Fruit fly (Drosophila melanogaster): ENCODE measurements around the gene Wdr24.

The Wdr24 gene

DNA sequence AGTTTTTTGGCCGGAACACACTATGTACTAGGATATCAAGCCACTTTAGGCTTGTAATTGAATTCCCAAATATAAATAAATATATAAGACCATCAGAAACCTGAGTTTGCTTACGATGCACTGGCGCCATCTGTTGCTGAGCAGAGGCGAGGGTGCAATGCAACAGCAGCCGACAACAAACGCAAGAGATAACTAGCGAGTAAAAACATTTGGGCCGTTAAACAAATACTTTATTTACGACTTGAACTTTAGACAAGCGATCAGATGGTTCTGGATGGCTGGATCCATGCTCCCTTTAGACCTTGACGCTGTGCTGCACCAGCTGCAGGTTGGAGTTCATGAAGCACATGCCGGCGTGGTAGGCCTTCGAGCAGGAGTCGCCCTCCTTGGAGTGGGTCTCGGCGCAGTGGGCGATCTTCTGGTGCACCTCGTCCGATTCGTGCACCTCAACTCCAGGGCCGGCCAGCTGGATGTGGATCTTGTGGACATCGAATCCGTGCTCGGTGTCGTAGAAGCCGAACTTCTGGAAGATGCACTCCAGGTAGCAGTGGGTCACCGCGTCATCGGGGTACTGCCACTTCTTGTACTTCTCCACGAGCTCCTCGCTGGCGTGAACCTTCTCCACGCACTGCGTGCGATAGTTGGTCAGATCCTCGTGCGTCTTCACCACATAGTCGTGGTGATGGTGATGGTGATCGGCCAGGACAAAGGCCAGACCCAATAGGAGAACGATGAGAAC lies 28.7 kb downstream of the Wdr24 start (continued):
- TF ChIP-seq CG18262 (tag; optimal IDR thresholded peaks at IDR 0.05) (peak; percentile 9), bsh (GFP tag; optimal IDR thresholded peaks at IDR 0.05) (peak in 1 of 2 experiments; percentile 1), Fer3 (tag; optimal IDR thresholded peaks at IDR 0.05) (no peak), Med (GFP tag) (peak; percentile 48), Dad (GFP tag; optimal IDR thresholded peaks at IDR 0.05) (no peak), Lpt (GFP tag; optimal IDR thresholded peaks at IDR 0.05) (peak; percentile 93), CG6254 (GFP tag; optimal IDR thresholded peaks at IDR 0.05) (peak; percentile 3), CG5953 (GFP tag; IDR thresholded peaks at IDR 0.05) (no peak), CG10979 (tag; optimal IDR thresholded peaks at IDR 0.05) (peak; percentile 71), CG4424 (GFP tag; optimal IDR thresholded peaks at IDR 0.05) (no peak), h (optimal IDR thresholded peaks at IDR 0.05) (peak; percentile 70), bigmax (GFP tag; optimal IDR thresholded peaks at IDR 0.05) (no peak), CG8944 (GFP tag; optimal IDR thresholded peaks at IDR 0.05) (no peak), CG10209 (GFP tag; optimal IDR thresholded peaks at IDR 0.05) (no peak), sim (GFP tag; IDR thresholded peaks at IDR 0.05) (no peak), Aef1 (GFP tag; IDR thresholded peaks at IDR 0.05) (no peak), br (optimal IDR thresholded peaks at IDR 0.05) (no peak), CG11504 (tag; optimal IDR thresholded peaks at IDR 0.05) (peak; percentile 1), dysf (GFP tag; IDR thresholded peaks at IDR 0.05) (0 out of 3 replicates have a peak, but pooled peaks have one; percentile 17), CG6272 (GFP tag; IDR thresholded peaks at IDR 0.05) (no peak), NC2β (GFP tag; optimal IDR thresholded peaks at IDR 0.05) (no peak), CG13296 (GFP tag; optimal IDR thresholded peaks at IDR 0.05) (no peak), CG13624 (GFP tag; optimal IDR thresholded peaks at IDR 0.05) (no peak), CG5245 (GFP tag; optimal IDR thresholded peaks at IDR 0.05) (no peak), CG17359 (tag; optimal IDR thresholded peaks at IDR 0.05) (no peak), CG8359 (GFP tag; optimal IDR thresholded peaks at IDR 0.05; ENCODE audit: borderline replicate concordance) (peak; percentile 33), Trl (optimal IDR thresholded peaks at IDR 0.05) (no peak), Trl (GFP tag; optimal IDR thresholded peaks at IDR 0.05) (no peak), CG31441 (GFP tag; IDR thresholded peaks at IDR 0.05) (no peak), lov (optimal IDR thresholded peaks at IDR 0.05) (no peak), lov (GFP tag; IDR thresholded peaks at IDR 0.05) (0 out of 3 replicates have a peak, but pooled peaks have one; percentile 14), dmrt99B (tag; optimal IDR thresholded peaks at IDR 0.05) (peak; percentile 7), CG8478 (optimal IDR thresholded peaks at IDR 0.05) (peak; percentile 34), gsb (GFP tag; IDR thresholded peaks at IDR 0.05) (0 out of 2 replicates have a peak, but pooled peaks have one; percentile 20)

DNA sequence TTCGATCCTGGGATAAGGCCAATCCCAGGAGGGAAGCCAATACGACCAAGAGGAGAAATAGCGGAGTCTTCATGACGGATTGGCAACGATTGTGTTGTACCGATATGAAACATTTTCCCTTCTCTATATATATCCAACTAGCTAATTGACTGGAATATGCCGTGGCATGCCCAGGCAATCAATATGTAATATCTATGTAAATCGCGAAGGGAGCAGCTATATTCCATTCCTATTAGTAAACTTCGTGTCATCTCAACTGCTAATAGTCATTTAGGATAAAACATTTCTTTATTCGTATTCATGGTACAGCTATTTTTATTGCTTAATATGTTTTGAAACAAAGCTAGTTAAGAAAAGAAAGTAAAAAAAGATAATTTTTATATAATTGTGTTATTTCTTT lies 29.6 kb downstream of the Wdr24 start, which contains the start of gene Dup99B:
Dup99B (minus strand) TSS at position 101 of the 400 bp plus-strand sequence.
- TF ChIP-seq Antp (GFP tag; optimal IDR thresholded peaks at IDR 0.05) = no peak
- TF ChIP-seq CG12219 (GFP tag; optimal IDR thresholded peaks at IDR 0.05) = no peak
- no peak for TF ChIP-seq H2.0 (GFP tag; IDR thresholded peaks at IDR 0.05)
- TF ChIP-seq CG4328 (GFP tag; optimal IDR thresholded peaks at IDR 0.05) = no peak
- no peak for TF ChIP-seq CHES-1-like (GFP tag; optimal IDR thresholded peaks at IDR 0.05)
- no peak for TF ChIP-seq ewg (GFP tag; optimal IDR thresholded peaks at IDR 0.05)
- no peak for TF ChIP-seq chinmo (GFP tag; IDR thresholded peaks at IDR 0.05; ENCODE audit: partially characterized antibody)
- TF ChIP-seq Lpt (GFP tag; optimal IDR thresholded peaks at IDR 0.05) = no peak
- no peak for TF ChIP-seq crol (GFP tag; IDR thresholded peaks at IDR 0.05)
- TF ChIP-seq cato (GFP tag; optimal IDR thresholded peaks at IDR 0.05; ENCODE audit: borderline replicate concordance) = no peak
- no peak for TF ChIP-seq trh (GFP tag; optimal IDR thresholded peaks at IDR 0.05)
- TF ChIP-seq CG6654 (GFP tag; optimal IDR thresholded peaks at IDR 0.05) = no peak
- TF ChIP-seq Ets97D (GFP tag; optimal IDR thresholded peaks at IDR 0.05) = no peak
- TF ChIP-seq TFAM (GFP tag; optimal IDR thresholded peaks at IDR 0.05) = no peak
- TF ChIP-seq CG10959 (GFP tag; IDR thresholded peaks at IDR 0.05) = no peak
- no peak for TF ChIP-seq luna (GFP tag; optimal IDR thresholded peaks at IDR 0.05)
- no peak for TF ChIP-seq esg (GFP tag; conservative IDR thresholded peaks at IDR 0.05)
- TF ChIP-seq tx (GFP tag; optimal IDR thresholded peaks at IDR 0.05) = no peak
- no peak for TF ChIP-seq Med (GFP tag)
- TF ChIP-seq CG1603 (tag; optimal IDR thresholded peaks at IDR 0.05) = no peak
